Fruit fly (Drosophila melanogaster) whole organism, embryonic: ENCODE data around the gene c12.2.

Source experiments
- Bdp1 ChIP-seq: fragments of 200-800 bp; sonication (Bioruptor generic); optimal IDR thresholded peaks from 3 replicates; lab custom pipeline; 2016; ENCODE audit warnings: missing biosample characterization, missing genetic modification characterization
- CG11696 ChIP-seq: fragments of 200-800 bp; sonication (Bioruptor generic); IDR thresholded peaks from 2 replicates; pipeline ENCODE4 v1.3.6; 2022; ENCODE audit warnings: missing biosample characterization, missing genetic modification characterization
- CG12942 ChIP-seq: fragments of 200-800 bp; sonication (Bioruptor generic); optimal IDR thresholded peaks from 3 replicates; lab custom pipeline; 2016; ENCODE audit warnings: missing biosample characterization, missing genetic modification characterization
- CG15479 ChIP-seq: fragments of 200-800 bp; sonication (Bioruptor generic); optimal IDR thresholded peaks from 3 replicates; lab custom pipeline; 2019; ENCODE audit warnings: missing biosample characterization, mild to moderate bottlenecking, missing genetic modification characterization, moderate library complexity
- CG16815 ChIP-seq: fragments of 200-800 bp; sonication (Bioruptor generic); optimal IDR thresholded peaks from 3 replicates; lab custom pipeline; 2017; ENCODE audit warnings: missing biosample characterization, mild to moderate bottlenecking, missing genetic modification characterization
- CG17328 ChIP-seq: fragments of 200-800 bp; sonication (Bioruptor generic); IDR thresholded peaks from 2 replicates; pipeline ENCODE4 v1.3.6; 2022; ENCODE audit warnings: missing biosample characterization, missing genetic modification characterization
- CG17359 ChIP-seq: fragments of 200-800 bp; sonication (Bioruptor generic); optimal IDR thresholded peaks from 3 replicates; lab custom pipeline; 2018; ENCODE audit warnings: missing biosample characterization, mild to moderate bottlenecking, missing genetic modification characterization, moderate library complexity
- CG18599 ChIP-seq: fragments of 200-800 bp; sonication (Bioruptor generic); optimal IDR thresholded peaks from 3 replicates; lab custom pipeline; 2017; ENCODE audit warnings: missing biosample characterization, missing genetic modification characterization, mild to moderate bottlenecking, moderate library complexity, missing genetic modification reagents
- CG2120 ChIP-seq: fragments of 200-800 bp; sonication (Bioruptor generic); optimal IDR thresholded peaks from 3 replicates; lab custom pipeline; 2016; ENCODE audit warnings: missing biosample characterization, missing genetic modification characterization
- CG2875 ChIP-seq: fragments of 200-800 bp; sonication (Bioruptor generic); optimal IDR thresholded peaks from 2 replicates; lab custom pipeline; 2017; ENCODE audit warnings: missing biosample characterization, mild to moderate bottlenecking, missing genetic modification characterization, missing genetic modification reagents
- CG3065 ChIP-seq: fragments of 200-800 bp; sonication (Bioruptor generic); optimal IDR thresholded peaks from 2 replicates; lab custom pipeline; 2016; ENCODE audit warnings: missing biosample characterization, missing genetic modification characterization
- CG31365 ChIP-seq: fragments of 200-800 bp; sonication (Bioruptor generic); optimal IDR thresholded peaks from 2 replicates; lab custom pipeline; 2018; ENCODE audit warnings: missing biosample characterization, mild to moderate bottlenecking, missing genetic modification characterization
- CG33213 ChIP-seq: fragments of 200-800 bp; sonication (Bioruptor generic); optimal IDR thresholded peaks from 3 replicates; lab custom pipeline; 2016; ENCODE audit warnings: missing biosample characterization, missing genetic modification characterization
- CG34224 ChIP-seq: fragments of 200-800 bp; sonication (Bioruptor generic); IDR thresholded peaks from 3 replicates; pipeline ENCODE4 v1.3.6; 2022; ENCODE audit warnings: missing biosample characterization, missing genetic modification characterization; ENCODE audit not compliant: partially characterized antibody
- CG4328 ChIP-seq: fragments of 200-800 bp; sonication (Bioruptor generic); optimal IDR thresholded peaks from 3 replicates; lab custom pipeline; 2017; ENCODE audit warnings: missing biosample characterization, missing genetic modification reagents, missing genetic modification characterization
- CG7839 ChIP-seq: fragments of 200-800 bp; sonication (Bioruptor generic); optimal IDR thresholded peaks from 3 replicates; lab custom pipeline; 2018; ENCODE audit warnings: missing biosample characterization, mild to moderate bottlenecking, missing genetic modification characterization, moderate library complexity
- CG9215 ChIP-seq: fragments of 200-800 bp; sonication (Bioruptor generic); IDR thresholded peaks from 2 replicates; pipeline ENCODE4 v1.3.6; 2022; ENCODE audit warnings: missing biosample characterization, missing genetic modification characterization
- CG9797 ChIP-seq: fragments of 200-800 bp; sonication (Bioruptor generic); optimal IDR thresholded peaks from 3 replicates; lab custom pipeline; 2018; ENCODE audit warnings: missing biosample characterization, mild to moderate bottlenecking, missing genetic modification characterization
- Dbx ChIP-seq: fragments of 200-800 bp; sonication (Bioruptor generic); IDR thresholded peaks from 3 replicates; pipeline ENCODE4 v1.3.6; 2022; ENCODE audit warnings: missing biosample characterization, missing genetic modification characterization
- Dref ChIP-seq: fragments of 200-800 bp; sonication (Bioruptor generic); IDR thresholded peaks from 2 replicates; pipeline ENCODE4 v1.3.6; 2022; ENCODE audit warnings: missing biosample characterization, missing genetic modification characterization
- Eip74EF ChIP-seq, 2 experiments: fragments of 200-800 bp in 1 of 2; fragments of >200 bp in 1 of 2; sonication (Bioruptor generic) in 1 of 2; optimal IDR thresholded peaks; 2 replicates each; lab custom pipeline; 2017 to 2019; ENCODE audit warnings: missing biosample characterization in 2 of 2, missing genetic modification characterization in 2 of 2, mild to moderate bottlenecking in 1 of 2, moderate library complexity in 1 of 2
- HLH54F ChIP-seq: fragments of 200-800 bp; sonication (Bioruptor generic); optimal IDR thresholded peaks from 3 replicates; lab custom pipeline; 2016; ENCODE audit warnings: missing biosample characterization, missing genetic modification characterization
- HLHmδ ChIP-seq: fragments of 200-800 bp; sonication (Bioruptor generic); optimal IDR thresholded peaks from 2 replicates; lab custom pipeline; 2018; ENCODE audit warnings: missing biosample characterization, mild to moderate bottlenecking, missing genetic modification characterization, moderate library complexity
- Hand ChIP-seq: fragments of 200-800 bp; sonication (Bioruptor generic); optimal IDR thresholded peaks from 2 replicates; lab custom pipeline; 2017; ENCODE audit warnings: mild to moderate bottlenecking, missing biosample characterization, missing genetic modification reagents, missing genetic modification characterization
- Hr3 ChIP-seq: fragments of 200-800 bp; sonication (Bioruptor generic); optimal IDR thresholded peaks from 3 replicates; lab custom pipeline; 2016; ENCODE audit warnings: missing biosample characterization, missing genetic modification characterization
- Hr39 ChIP-seq: fragments of >200 bp; optimal IDR thresholded peaks from 2 replicates; lab custom pipeline; 2017
- Hsf ChIP-seq: fragments of 200-800 bp; sonication (Bioruptor generic); optimal IDR thresholded peaks from 3 replicates; lab custom pipeline; 2016; ENCODE audit warnings: missing biosample characterization, missing genetic modification characterization
- Lpt ChIP-seq: fragments of >200 bp; optimal IDR thresholded peaks from 2 replicates; lab custom pipeline; 2018; ENCODE audit warnings: missing biosample characterization, missing genetic modification characterization
- Mad ChIP-seq: fragments of 200-800 bp; sonication (Bioruptor generic); optimal IDR thresholded peaks from 2 replicates; lab custom pipeline; 2016; ENCODE audit warnings: missing biosample characterization, missing genetic modification characterization
- Meics ChIP-seq: fragments of 200-800 bp; sonication (Bioruptor generic); optimal IDR thresholded peaks from 2 replicates; lab custom pipeline; 2017; ENCODE audit warnings: missing biosample characterization, mild to moderate bottlenecking, missing genetic modification characterization
- NFAT ChIP-seq: fragments of 200-800 bp; sonication (Bioruptor generic); IDR thresholded peaks from 2 replicates; pipeline ENCODE4 v1.3.6; 2022; ENCODE audit warnings: missing biosample characterization, missing genetic modification characterization
- Poxn ChIP-seq: fragments of 200-800 bp; sonication (Bioruptor generic); IDR thresholded peaks from 2 replicates; pipeline ENCODE4 v1.3.6; 2022; ENCODE audit warnings: missing biosample characterization, missing genetic modification characterization
- Rfx ChIP-seq: fragments of 200-800 bp; sonication (Bioruptor generic); IDR thresholded peaks from 2 replicates; pipeline ENCODE4 v1.3.6; 2022; ENCODE audit warnings: missing biosample characterization, missing genetic modification characterization
- Sox102F ChIP-seq: fragments of 200-800 bp; sonication (Bioruptor generic); optimal IDR thresholded peaks from 2 replicates; lab custom pipeline; 2018; ENCODE audit warnings: missing biosample characterization, mild to moderate bottlenecking, missing genetic modification characterization, moderate library complexity
- Spps ChIP-seq: fragments of 200-800 bp; sonication (Bioruptor generic); optimal IDR thresholded peaks from 2 replicates; lab custom pipeline; 2018; ENCODE audit warnings: missing biosample characterization, mild to moderate bottlenecking, missing genetic modification characterization
- Usf ChIP-seq: fragments of 200-800 bp; sonication (Bioruptor generic); optimal IDR thresholded peaks from 2 replicates; lab custom pipeline; 2017; ENCODE audit warnings: missing genotype, missing biosample characterization, missing genetic modification characterization
- Xbp1 ChIP-seq: fragments of 200-800 bp; sonication (Bioruptor generic); optimal IDR thresholded peaks from 3 replicates; lab custom pipeline; 2016; ENCODE audit warnings: missing biosample characterization, mild to moderate bottlenecking, missing genetic modification characterization
- chif ChIP-seq, 2 experiments: fragments of 200-800 bp; sonication (Bioruptor generic); optimal IDR thresholded peaks; 3 replicates each; lab custom pipeline; 2016; ENCODE audit warnings: missing biosample characterization in 2 of 2, missing genetic modification characterization in 2 of 2
- chn ChIP-seq: fragments of 200-800 bp; sonication (Bioruptor generic); optimal IDR thresholded peaks from 2 replicates; lab custom pipeline; 2016; ENCODE audit warnings: missing biosample characterization, missing genetic modification characterization
- croc ChIP-seq: fragments of 200-800 bp; sonication (Bioruptor generic); conservative IDR thresholded peaks from 3 replicates; pipeline ENCODE4 v1.3.6; 2022; ENCODE audit warnings: missing biosample characterization, missing genetic modification characterization
- nom ChIP-seq: fragments of 200-800 bp; sonication (Bioruptor generic); optimal IDR thresholded peaks from 2 replicates; lab custom pipeline; 2017; ENCODE audit warnings: missing biosample characterization, missing genetic modification characterization, mild to moderate bottlenecking, moderate library complexity, missing genetic modification reagents
- org-1 ChIP-seq: fragments of 200-800 bp; sonication (Bioruptor generic); optimal IDR thresholded peaks from 2 replicates; lab custom pipeline; 2017; ENCODE audit warnings: missing biosample characterization, missing genetic modification characterization
- pzg ChIP-seq: fragments of 200-800 bp; sonication (Bioruptor generic); optimal IDR thresholded peaks from 3 replicates; lab custom pipeline; 2018; ENCODE audit warnings: missing biosample characterization, mild to moderate bottlenecking, missing genetic modification characterization, moderate library complexity
- salm ChIP-seq: fragments of 200-800 bp; sonication (Bioruptor generic); optimal IDR thresholded peaks from 2 replicates; lab custom pipeline; 2018; ENCODE audit warnings: missing biosample characterization, mild to moderate bottlenecking, missing genetic modification characterization
- sr ChIP-seq: fragments of 200-800 bp; sonication (Bioruptor generic); IDR thresholded peaks from 3 replicates; pipeline ENCODE4 v1.3.6; 2022; ENCODE audit warnings: missing biosample characterization, missing genetic modification characterization
- tgo ChIP-seq: fragments of 200-800 bp; sonication (Bioruptor generic); IDR thresholded peaks from 3 replicates; pipeline ENCODE4 v1.3.6; 2022; ENCODE audit warnings: missing biosample characterization, missing genetic modification characterization
- ttk ChIP-seq: fragments of 200-800 bp; sonication (Bioruptor generic); IDR thresholded peaks from 2 replicates; pipeline ENCODE4 v2.1.2; 2022; ENCODE audit warnings: missing biosample characterization, missing genetic modification characterization
- twi ChIP-seq: fragments of 200-800 bp; optimal IDR thresholded peaks from 2 replicates; lab custom pipeline; 2019; ENCODE audit warnings: missing biosample characterization, mild to moderate bottlenecking, missing genetic modification characterization, moderate library complexity
- unpg ChIP-seq: fragments of 200-800 bp; sonication (Bioruptor generic); optimal IDR thresholded peaks from 3 replicates; lab custom pipeline; 2018; ENCODE audit warnings: missing biosample characterization, mild to moderate bottlenecking, missing genetic modification characterization, moderate library complexity
- usp ChIP-seq: fragments of >200 bp; optimal IDR thresholded peaks from 2 replicates; lab custom pipeline; 2017; ENCODE audit warnings: missing biosample characterization, missing genetic modification characterization
- z ChIP-seq: fragments of 200-800 bp; sonication (Bioruptor generic); IDR thresholded peaks from 3 replicates; pipeline ENCODE4 v1.3.6; 2022; ENCODE audit warnings: missing biosample characterization, missing genetic modification characterization
- zf30C ChIP-seq: fragments of 200-800 bp; sonication (Bioruptor generic); optimal IDR thresholded peaks from 3 replicates; lab custom pipeline; 2018; ENCODE audit warnings: missing biosample characterization, mild to moderate bottlenecking, missing genetic modification characterization

Gene c12.2

dm6 chrX:9350309-9350708 is 31.1 kb downstream of the c12.2 start:
- peak; percentile 61 for TF ChIP-seq unpg (GFP tag; lab: Kevin White, UChicago)
- TF ChIP-seq CG17359, result peak; percentile 53
- no peak for TF ChIP-seq Dref
- TF ChIP-seq Usf (GFP tag; lab: Kevin White, UChicago), result no peak
- no peak for TF ChIP-seq sr (GFP tag; lab: Robert Waterston, UW)
- TF ChIP-seq Hr3 (GFP tag; lab: Kevin White, UChicago), result peak; percentile 24
- TF ChIP-seq Rfx (GFP tag; lab: Robert Waterston, UW), result peak; percentile 37
- TF ChIP-seq croc (GFP tag; lab: Robert Waterston, UW), result no peak
- peak; percentile 48; the same call in 2 of the 3 replicates for TF ChIP-seq tgo
- TF ChIP-seq CG4328 (GFP tag; lab: Kevin White, UChicago), result no peak
- TF ChIP-seq HLHmδ (GFP tag; lab: Kevin White, UChicago), result no peak
- TF ChIP-seq Hr39 (lab: Kevin White, UChicago), result no peak
- no peak for TF ChIP-seq Hsf (GFP tag; lab: Kevin White, UChicago)
- TF ChIP-seq Sox102F (GFP tag; lab: Kevin White, UChicago), result peak; percentile 69
- no peak for TF ChIP-seq CG9215
- no peak for TF ChIP-seq Poxn (GFP tag; lab: Robert Waterston, UW)
- no peak for TF ChIP-seq usp (GFP tag; lab: Kevin White, UChicago)
- TF ChIP-seq CG11696 (GFP tag; lab: Robert Waterston, UW), result no peak
- peak; percentile 65 for TF ChIP-seq CG7839 (tag; lab: Kevin White, UChicago)
- peak; percentile 8 for TF ChIP-seq CG2120 (GFP tag; lab: Kevin White, UChicago)
- no peak for TF ChIP-seq CG12942 (GFP tag; lab: Kevin White, UChicago)
- no peak for TF ChIP-seq CG9797 (GFP tag; lab: Kevin White, UChicago)
- peak; percentile 8 for TF ChIP-seq Hand (GFP tag; lab: Kevin White, UChicago)
- no peak for TF ChIP-seq NFAT (GFP tag; lab: Robert Waterston, UW)
- no peak for TF ChIP-seq z (GFP tag; lab: Robert Waterston, UW)
- no peak for TF ChIP-seq twi (tag; lab: Kevin White, UChicago)
- no peak for TF ChIP-seq nom (GFP tag; lab: Kevin White, UChicago)
- TF ChIP-seq HLH54F (GFP tag; lab: Kevin White, UChicago), result no peak
- no peak for TF ChIP-seq Lpt (GFP tag; lab: Kevin White, UChicago)
- TF ChIP-seq CG17328 (GFP tag; lab: Robert Waterston, UW), result no peak
- peak in 1 of 2 experiments; percentile 10 for TF ChIP-seq Eip74EF (GFP tag; optimal IDR thresholded peaks at IDR 0.05; lab: Kevin White, UChicago)
- no peak for TF ChIP-seq Dbx (GFP tag; lab: Robert Waterston, UW)
- peak; percentile 65 for TF ChIP-seq CG18599 (GFP tag; lab: Kevin White, UChicago)
- TF ChIP-seq pzg (GFP tag; lab: Kevin White, UChicago), result no peak
- peak; percentile 64 for TF ChIP-seq Meics (GFP tag; lab: Kevin White, UChicago)
- TF ChIP-seq CG31365, result no peak
- no peak for TF ChIP-seq zf30C (GFP tag; lab: Kevin White, UChicago)
- TF ChIP-seq chn (GFP tag; lab: Kevin White, UChicago), result no peak
- TF ChIP-seq org-1 (GFP tag; lab: Kevin White, UChicago), result no peak
- no peak for TF ChIP-seq Bdp1 (GFP tag; lab: Kevin White, UChicago)
- TF ChIP-seq CG16815 (GFP tag; lab: Kevin White, UChicago), result no peak
- TF ChIP-seq CG15479 (GFP tag; lab: Kevin White, UChicago), result no peak
- no peak for TF ChIP-seq CG3065
- TF ChIP-seq Mad, result no peak
- no peak for TF ChIP-seq CG2875 (GFP tag; lab: Kevin White, UChicago)
- no peak for TF ChIP-seq Spps
- TF ChIP-seq Xbp1, result peak; percentile 17
- TF ChIP-seq salm, result no peak
- no peak for TF ChIP-seq CG34224 (GFP tag; lab: Robert Waterston, UW)
- TF ChIP-seq chif (GFP tag; optimal IDR thresholded peaks at IDR 0.05; lab: Kevin White, UChicago), result no peak
- TF ChIP-seq ttk (GFP tag; lab: Robert Waterston, UW), result no peak
- no peak for TF ChIP-seq CG33213 (GFP tag; lab: Kevin White, UChicago)
